Fruit fly (Drosophila melanogaster) whole organism, embryonic: Measurements from ENCODE around the gene Spn27A.

Experiments
- BEAF-32 ChIP-seq: fragments of 200-800 bp; sonication (Bioruptor generic); optimal IDR thresholded peaks from 3 replicates; lab custom pipeline; 2017; ENCODE audit warnings: missing biosample characterization, missing genetic modification characterization, mild to moderate bottlenecking, moderate library complexity, missing genetic modification reagents
- Bdp1 ChIP-seq: fragments of 200-800 bp; sonication (Bioruptor generic); optimal IDR thresholded peaks from 3 replicates; lab custom pipeline; 2016; ENCODE audit warnings: missing biosample characterization, missing genetic modification characterization
- CG10267 ChIP-seq: fragments of 200-800 bp; sonication (Bioruptor generic); optimal IDR thresholded peaks from 2 replicates; lab custom pipeline; 2018; ENCODE audit warnings: missing biosample characterization, mild to moderate bottlenecking, missing genetic modification characterization, moderate library complexity
- CG10959 ChIP-seq: fragments of 200-800 bp; sonication (Bioruptor generic); IDR thresholded peaks from 2 replicates; pipeline ENCODE4 v1.3.6; 2022; ENCODE audit warnings: missing biosample characterization, missing genetic modification characterization
- CG12659 ChIP-seq: fragments of 200-800 bp; sonication (Bioruptor generic); optimal IDR thresholded peaks from 3 replicates; lab custom pipeline; 2017; ENCODE audit warnings: mild to moderate bottlenecking, missing biosample characterization, missing genetic modification reagents, missing genetic modification characterization
- CG14710 ChIP-seq: fragments of 200-800 bp; sonication (Bioruptor generic); optimal IDR thresholded peaks from 3 replicates; lab custom pipeline; 2019; ENCODE audit warnings: missing biosample characterization, mild to moderate bottlenecking, missing genetic modification characterization, moderate library complexity
- CG1603 ChIP-seq: fragments of 200-800 bp; sonication (Bioruptor generic); optimal IDR thresholded peaks from 2 replicates; lab custom pipeline; 2019; ENCODE audit warnings: missing biosample characterization, mild to moderate bottlenecking, missing genetic modification characterization, moderate library complexity
- CG16813 ChIP-seq: fragments of 200-800 bp; sonication (Bioruptor generic); IDR thresholded peaks from 3 replicates; pipeline ENCODE4 v1.3.6; 2022; ENCODE audit warnings: missing biosample characterization, missing genetic modification characterization; ENCODE audit not compliant: partially characterized antibody
- CG17328 ChIP-seq: fragments of 200-800 bp; sonication (Bioruptor generic); IDR thresholded peaks from 2 replicates; pipeline ENCODE4 v1.3.6; 2022; ENCODE audit warnings: missing biosample characterization, missing genetic modification characterization
- CG17802 ChIP-seq: fragments of 200-800 bp; sonication (Bioruptor generic); optimal IDR thresholded peaks from 2 replicates; lab custom pipeline; 2018; ENCODE audit warnings: missing biosample characterization, mild to moderate bottlenecking, missing genetic modification characterization, moderate library complexity
- CG17829 ChIP-seq: fragments of 200-800 bp; optimal IDR thresholded peaks from 2 replicates; lab custom pipeline; 2019; ENCODE audit warnings: missing biosample characterization, mild to moderate bottlenecking, missing genetic modification characterization, moderate library complexity
- CG2129 ChIP-seq: fragments of 200-800 bp; sonication (Bioruptor generic); IDR thresholded peaks from 2 replicates; pipeline ENCODE4 v1.3.6; 2022; ENCODE audit warnings: missing biosample characterization, missing genetic modification characterization; ENCODE audit not compliant: partially characterized antibody
- CG3065 ChIP-seq: fragments of 200-800 bp; sonication (Bioruptor generic); optimal IDR thresholded peaks from 2 replicates; lab custom pipeline; 2016; ENCODE audit warnings: missing biosample characterization, missing genetic modification characterization
- CG34422 ChIP-seq: fragments of 200-800 bp; sonication (Bioruptor generic); IDR thresholded peaks from 3 replicates; pipeline ENCODE4 v1.3.6; 2022; ENCODE audit warnings: missing biosample characterization, missing genetic modification characterization
- CG3847 ChIP-seq: fragments of 200-800 bp; sonication (Bioruptor generic); IDR thresholded peaks from 2 replicates; pipeline ENCODE4 v1.3.6; 2022; ENCODE audit warnings: missing biosample characterization, missing genetic modification characterization
- CG3995 ChIP-seq: fragments of 200-800 bp; sonication (Bioruptor generic); optimal IDR thresholded peaks from 3 replicates; lab custom pipeline; 2016; ENCODE audit warnings: missing biosample characterization, missing genetic modification characterization
- CG6791 ChIP-seq: fragments of 200-800 bp; sonication (Bioruptor generic); IDR thresholded peaks from 3 replicates; pipeline ENCODE4 v1.3.6; 2022; ENCODE audit warnings: missing biosample characterization, missing genetic modification characterization; ENCODE audit not compliant: partially characterized antibody
- CG7963 ChIP-seq: fragments of 200-800 bp; sonication (Bioruptor generic); IDR thresholded peaks from 3 replicates; pipeline ENCODE4 v1.3.6; 2022; ENCODE audit warnings: missing biosample characterization, missing genetic modification characterization; ENCODE audit not compliant: partially characterized antibody
- CG8388 ChIP-seq: fragments of 200-800 bp; sonication (Bioruptor generic); optimal IDR thresholded peaks from 2 replicates; lab custom pipeline; 2019; ENCODE audit warnings: missing biosample characterization, mild to moderate bottlenecking, missing genetic modification characterization, moderate library complexity
- CG9797 ChIP-seq: fragments of 200-800 bp; sonication (Bioruptor generic); optimal IDR thresholded peaks from 3 replicates; lab custom pipeline; 2018; ENCODE audit warnings: missing biosample characterization, mild to moderate bottlenecking, missing genetic modification characterization
- D ChIP-seq, 2 experiments: fragments of 200-800 bp in 1 of 2; fragments of >200 bp in 1 of 2; sonication (Bioruptor generic) in 1 of 2; optimal IDR thresholded peaks; 2 replicates in 1 of 2; 3 replicates in 1 of 2; lab custom pipeline; 2017; ENCODE audit warnings: mild to moderate bottlenecking in 1 of 2, missing biosample characterization in 1 of 2, missing genetic modification characterization in 1 of 2, missing genetic modification reagents in 1 of 2
- Doc3 ChIP-seq: fragments of 200-800 bp; sonication (Bioruptor generic); IDR thresholded peaks from 3 replicates; pipeline ENCODE4 v1.3.6; 2022; ENCODE audit warnings: missing biosample characterization, missing genetic modification characterization; ENCODE audit not compliant: partially characterized antibody
- Elba2 ChIP-seq: fragments of 200-800 bp; sonication (Bioruptor generic); optimal IDR thresholded peaks from 3 replicates; lab custom pipeline; 2016; ENCODE audit warnings: missing biosample characterization, missing genetic modification characterization
- Ets97D ChIP-seq: fragments of 200-800 bp; sonication (Bioruptor generic); optimal IDR thresholded peaks from 3 replicates; lab custom pipeline; 2016; ENCODE audit warnings: missing biosample characterization, missing genetic modification characterization
- Lim3 ChIP-seq: fragments of 200-800 bp; sonication (Bioruptor generic); IDR thresholded peaks from 2 replicates; pipeline ENCODE4 v1.3.6; 2022; ENCODE audit warnings: missing biosample characterization, missing genetic modification characterization
- MBD-R2 ChIP-seq: fragments of 200-800 bp; sonication (Bioruptor generic); IDR thresholded peaks from 2 replicates; pipeline ENCODE4 v1.3.6; 2022; ENCODE audit warnings: missing biosample characterization, missing genetic modification characterization
- Med ChIP-seq: fragments of 200-800 bp; sonication (Bioruptor generic); peaks from one replicate; lab custom pipeline; 2016; ENCODE audit warnings: missing biosample characterization, missing genetic modification characterization, mild to moderate bottlenecking, inconsistent platforms, moderate library complexity
- Mrtf ChIP-seq: fragments of 200-800 bp; sonication (Bioruptor generic); IDR thresholded peaks from 3 replicates; pipeline ENCODE4 v1.3.6; 2022; ENCODE audit warnings: missing biosample characterization, missing genetic modification characterization
- Opbp ChIP-seq: fragments of 200-800 bp; sonication (Bioruptor generic); IDR thresholded peaks from 3 replicates; pipeline ENCODE4 v1.3.6; 2022; ENCODE audit warnings: missing biosample characterization, missing genetic modification characterization; ENCODE audit not compliant: partially characterized antibody
- Sin3A ChIP-seq: fragments of >200 bp; optimal IDR thresholded peaks from 2 replicates; lab custom pipeline; 2018
- Sry-δ ChIP-seq: fragments of 200-800 bp; sonication (Bioruptor generic); optimal IDR thresholded peaks from 2 replicates; lab custom pipeline; 2016; ENCODE audit warnings: missing biosample characterization, missing genetic modification characterization
- amos ChIP-seq: fragments of 200-800 bp; sonication (Bioruptor generic); IDR thresholded peaks from 2 replicates; pipeline ENCODE4 v1.3.6; 2022; ENCODE audit warnings: missing biosample characterization, missing genetic modification characterization; ENCODE audit not compliant: partially characterized antibody
- ato ChIP-seq: fragments of 200-800 bp; sonication (Bioruptor generic); IDR thresholded peaks from 2 replicates; pipeline ENCODE4 v1.3.6; 2022; ENCODE audit warnings: missing biosample characterization, missing genetic modification characterization; ENCODE audit not compliant: partially characterized antibody
- bowl ChIP-seq: fragments of 200-800 bp; sonication (Bioruptor generic); IDR thresholded peaks from 2 replicates; pipeline ENCODE4 v1.3.6; 2022; ENCODE audit warnings: missing biosample characterization, missing genetic modification characterization
- cas ChIP-seq: fragments of 200-800 bp; sonication (Bioruptor generic); IDR thresholded peaks from 2 replicates; pipeline ENCODE4 v1.3.6; 2022; ENCODE audit warnings: missing biosample characterization, missing genetic modification characterization
- dati ChIP-seq: fragments of 200-800 bp; sonication (Bioruptor generic); IDR thresholded peaks from 2 replicates; pipeline ENCODE4 v1.3.6; 2022; ENCODE audit warnings: missing biosample characterization, missing genetic modification characterization
- fd96Cb ChIP-seq: fragments of 200-800 bp; sonication (Bioruptor generic); optimal IDR thresholded peaks from 2 replicates; lab custom pipeline; 2018; ENCODE audit warnings: missing biosample characterization, mild to moderate bottlenecking, missing genetic modification characterization, moderate library complexity
- gfzf ChIP-seq: fragments of 200-800 bp; sonication (Bioruptor generic); optimal IDR thresholded peaks from 2 replicates; lab custom pipeline; 2016; ENCODE audit warnings: missing biosample characterization, mild to moderate bottlenecking, missing genetic modification characterization, moderate library complexity
- hbn ChIP-seq: fragments of 200-800 bp; sonication (Bioruptor generic); IDR thresholded peaks from 2 replicates; pipeline ENCODE4 v1.3.6; 2022; ENCODE audit warnings: missing biosample characterization, missing genetic modification characterization; ENCODE audit not compliant: partially characterized antibody
- knrl ChIP-seq: fragments of 200-800 bp; sonication (Bioruptor generic); IDR thresholded peaks from 3 replicates; pipeline ENCODE4 v1.3.6; 2022; ENCODE audit warnings: missing biosample characterization, missing genetic modification characterization; ENCODE audit not compliant: partially characterized antibody
- luna ChIP-seq: fragments of 200-800 bp; sonication (Bioruptor generic); optimal IDR thresholded peaks from 2 replicates; lab custom pipeline; 2016; ENCODE audit warnings: missing biosample characterization, missing genetic modification characterization
- mam ChIP-seq: fragments of 200-800 bp; sonication (Bioruptor generic); optimal IDR thresholded peaks from 3 replicates; lab custom pipeline; 2016; ENCODE audit warnings: missing biosample characterization, missing genetic modification characterization
- nerfin-2 ChIP-seq: fragments of 200-800 bp; sonication (Bioruptor generic); IDR thresholded peaks from 2 replicates; pipeline ENCODE4 v1.3.6; 2022; ENCODE audit warnings: missing biosample characterization, missing genetic modification characterization; ENCODE audit not compliant: partially characterized antibody
- phol ChIP-seq: fragments of 200-800 bp; sonication (Bioruptor generic); optimal IDR thresholded peaks from 3 replicates; lab custom pipeline; 2018; ENCODE audit warnings: missing biosample characterization, mild to moderate bottlenecking, missing genetic modification characterization, moderate library complexity
- pum ChIP-seq: fragments of 200-800 bp; sonication (Bioruptor generic); optimal IDR thresholded peaks from 2 replicates; lab custom pipeline; 2016; ENCODE audit warnings: missing biosample characterization, missing genetic modification characterization
- pzg ChIP-seq: fragments of 200-800 bp; sonication (Bioruptor generic); optimal IDR thresholded peaks from 3 replicates; lab custom pipeline; 2018; ENCODE audit warnings: missing biosample characterization, mild to moderate bottlenecking, missing genetic modification characterization, moderate library complexity
- sc ChIP-seq, 3 experiments: fragments of >200 bp in 2 of 3; fragments of 200-800 bp in 1 of 3; sonication (Bioruptor generic) in 1 of 3; optimal IDR thresholded peaks; 2 replicates in 2 of 3; 3 replicates in 1 of 3; lab custom pipeline; 2017; ENCODE audit warnings: mild to moderate bottlenecking in 1 of 3, missing biosample characterization in 1 of 3, missing genetic modification characterization in 1 of 3, missing genetic modification reagents in 1 of 3
- stwl ChIP-seq: fragments of 200-800 bp; sonication (Bioruptor generic); optimal IDR thresholded peaks from 3 replicates; lab custom pipeline; 2018; ENCODE audit warnings: missing biosample characterization, mild to moderate bottlenecking, missing genetic modification characterization, moderate library complexity

Spn27A gene

dm6 chr2L:6677453-6677852 lies 4.3 kb upstream of the Spn27A start, which contains the start of gene Nse1:
Gene Nse1, minus strand, starts transcription at chr2L:6677625.
- TF ChIP-seq sc (optimal IDR thresholded peaks at IDR 0.05; lab: Kevin White, UChicago) (no peak), sc (GFP tag; optimal IDR thresholded peaks at IDR 0.05; lab: Kevin White, UChicago) (no peak), Sry-δ (GFP tag; lab: Kevin White, UChicago) (peak; percentile 84), gfzf (GFP tag; lab: Kevin White, UChicago) (peak; percentile 73), CG14710 (tag; lab: Kevin White, UChicago) (peak; percentile 38), CG1603 (tag; lab: Kevin White, UChicago) (peak; percentile 66), mam (GFP tag; lab: Kevin White, UChicago) (no peak), bowl (no peak), Sin3A (lab: Kevin White, UChicago) (peak; percentile 32), MBD-R2 (peak; percentile 79), CG9797 (peak; percentile 81), pum (GFP tag; lab: Kevin White, UChicago) (no peak), CG3065 (no peak), hbn (GFP tag; lab: Robert Waterston, UW) (peak; percentile 75), cas (GFP tag; lab: Robert Waterston, UW) (no peak), Mrtf (no peak), knrl (GFP tag; lab: Robert Waterston, UW) (peak; percentile 74), amos (GFP tag; lab: Robert Waterston, UW) (peak; percentile 79), BEAF-32 (GFP tag; lab: Kevin White, UChicago) (peak; percentile 79), pzg (peak; percentile 82), Ets97D (GFP tag; lab: Kevin White, UChicago) (peak; percentile 46), Doc3 (GFP tag; lab: Robert Waterston, UW) (peak; percentile 61), Opbp (GFP tag; lab: Robert Waterston, UW) (peak; percentile 79; the same call in 2 of the 3 replicates), CG3847 (GFP tag; lab: Robert Waterston, UW) (peak; percentile 92), CG8388 (GFP tag; lab: Kevin White, UChicago) (no peak), Med (GFP tag; lab: Kevin White, UChicago) (peak; percentile 15), CG3995 (GFP tag; lab: Kevin White, UChicago) (peak; percentile 84), ato (GFP tag; lab: Robert Waterston, UW) (peak; percentile 33; the same call in 1 of the 2 replicates), CG16813 (GFP tag; lab: Robert Waterston, UW) (peak; percentile 71), phol (tag; lab: Kevin White, UChicago) (no peak), CG10267 (tag; lab: Kevin White, UChicago) (peak; percentile 32), CG17802 (tag; lab: Kevin White, UChicago) (no peak), CG10959 (GFP tag; lab: Robert Waterston, UW) (no peak), luna (GFP tag; lab: Kevin White, UChicago) (no peak), Elba2 (GFP tag; lab: Kevin White, UChicago) (peak; percentile 85), stwl (tag; lab: Kevin White, UChicago) (peak; percentile 72), CG2129 (peak; percentile 38; the same call in 1 of the 2 replicates), CG34422 (GFP tag; lab: Robert Waterston, UW) (no peak), Bdp1 (no peak), CG6791 (GFP tag; lab: Robert Waterston, UW) (peak; percentile 75), fd96Cb (no peak), CG12659 (GFP tag; lab: Kevin White, UChicago) (peak; percentile 20), CG17829 (peak; percentile 24), Lim3 (GFP tag; lab: Robert Waterston, UW) (no peak), D (optimal IDR thresholded peaks at IDR 0.05; lab: Kevin White, UChicago) (peak; percentile 11), D (GFP tag; optimal IDR thresholded peaks at IDR 0.05; lab: Kevin White, UChicago) (no peak), CG17328 (GFP tag; lab: Robert Waterston, UW) (no peak), dati (GFP tag; lab: Robert Waterston, UW) (no peak), CG7963 (GFP tag; lab: Robert Waterston, UW) (peak; percentile 64; the same call in 2 of the 3 replicates), nerfin-2 (GFP tag; lab: Robert Waterston, UW) (0 out of 2 replicates have a peak, but pooled peaks have one; percentile 36)
